Worm (Caenorhabditis elegans): ENCODE results near the gene Y45F3A.8.
A peak's percentile ranks its signal among the peaks of the same experiment; 100 is the strongest.

ce11 chrIII:10628360-10628759 is 35.7 kb upstream of the Y45F3A.8 start:
- TF ChIP-seq lin-13 (GFP tag; optimal IDR thresholded peaks at IDR 0.05) = peak; percentile 3
- TF ChIP-seq F49E8.2 (tag; optimal IDR thresholded peaks at IDR 0.05; ENCODE audit: borderline replicate concordance) = no peak
- TF ChIP-seq Y5F2A.4 (GFP tag; optimal IDR thresholded peaks at IDR 0.05) = no peak
- no peak for TF ChIP-seq pqm-1 (tag; optimal IDR thresholded peaks at IDR 0.05)
- TF ChIP-seq ceh-62 (tag; optimal IDR thresholded peaks at IDR 0.05) = no peak
